Worm (Caenorhabditis elegans): Measurements from ENCODE around the gene lido-12.
"Not testable (repeated sequence)": the region's sequence is repeated elsewhere in the genome, so short reads cannot be mapped to it uniquely, and the experiment has no call there.

Gene lido-12

DNA sequence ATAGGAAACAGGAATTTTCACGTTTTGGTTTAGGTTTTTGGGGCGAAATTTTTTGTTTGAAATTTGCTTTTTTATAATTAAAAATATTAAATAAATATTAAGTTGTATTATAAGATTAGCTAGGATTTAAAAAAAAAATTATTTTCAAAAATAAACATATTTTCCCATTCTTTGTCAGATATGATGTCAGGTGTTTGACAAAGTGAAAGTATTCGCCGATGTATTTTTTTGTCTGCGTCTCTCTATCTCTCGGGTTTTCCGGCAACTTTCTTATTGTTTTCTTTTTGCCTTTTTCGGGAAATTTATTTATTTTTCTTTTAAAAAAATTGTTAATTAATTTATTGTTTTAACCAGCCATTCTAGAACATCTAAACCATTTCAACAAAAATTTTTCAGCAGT lies 24.8 kb downstream of the lido-12 start:
- TF ChIP-seq ceh-20 (GFP tag; IDR thresholded peaks at IDR 0.05) (no peak), ceh-28 (tag; optimal IDR thresholded peaks at IDR 0.05) (no peak), ztf-11 (tag; optimal IDR thresholded peaks at IDR 0.05) (no peak), pha-4 (GFP tag; IDR thresholded peaks at IDR 0.05) (no peak), pha-4 (tag; optimal IDR thresholded peaks at IDR 0.05) (no peak), set-16 (GFP tag; IDR thresholded peaks at IDR 0.05) (no peak), hlh-11 (tag; optimal IDR thresholded peaks at IDR 0.05) (no peak), F10B5.3 (tag; optimal IDR thresholded peaks at IDR 0.05) (no peak), T20F7.1 (GFP tag; optimal IDR thresholded peaks at IDR 0.05) (no peak), nhr-102 (tag; optimal IDR thresholded peaks at IDR 0.05) (no peak), ces-1 (GFP tag; optimal IDR thresholded peaks at IDR 0.05) (no peak), ceh-32 (tag; optimal IDR thresholded peaks at IDR 0.05; ENCODE audit: poor library complexity) (no peak)

DNA sequence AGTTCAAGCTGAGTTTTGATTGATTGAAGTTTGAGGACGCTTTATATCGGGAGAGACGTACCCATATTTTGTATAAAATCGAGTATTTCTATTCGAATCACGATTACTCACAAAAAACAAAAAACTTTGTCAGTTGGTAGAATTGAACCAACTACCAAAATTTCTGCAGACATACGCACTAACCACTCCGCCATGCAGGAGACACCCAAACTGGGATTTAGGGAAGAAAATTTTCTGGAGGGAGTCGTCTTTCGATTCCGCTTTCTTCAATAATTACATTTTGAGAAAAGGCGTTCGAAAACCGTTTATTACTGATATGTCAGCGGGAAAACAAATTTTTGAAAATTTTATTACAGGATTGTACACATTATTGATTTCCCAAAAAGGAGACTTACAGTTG lies 25.7 kb downstream of the lido-12 start:
- TF ChIP-seq dmd-8 (GFP tag; IDR thresholded peaks at IDR 0.05) (0 out of 2 replicates have a peak, but pooled peaks have one; percentile 59), pha-4 (GFP tag; IDR thresholded peaks at IDR 0.05) (peak; percentile 45; the same call in 1 of the 2 replicates), tra-1 (GFP tag; IDR thresholded peaks at IDR 0.05) (0 out of 2 replicates have a peak, but pooled peaks have one; percentile 33), lin-38 (GFP tag; IDR thresholded peaks at IDR 0.05) (peak; percentile 47), vab-7 (GFP tag; IDR thresholded peaks at IDR 0.05) (0 out of 2 replicates have a peak, but pooled peaks have one; percentile 10), F26F4.8 (GFP tag; conservative IDR thresholded peaks at IDR 0.05) (0 out of 2 replicates have a peak, but pooled peaks have one; percentile 17)
- not testable (repeated sequence) for TF ChIP-seq pha-4 (tag; optimal IDR thresholded peaks at IDR 0.05)

DNA sequence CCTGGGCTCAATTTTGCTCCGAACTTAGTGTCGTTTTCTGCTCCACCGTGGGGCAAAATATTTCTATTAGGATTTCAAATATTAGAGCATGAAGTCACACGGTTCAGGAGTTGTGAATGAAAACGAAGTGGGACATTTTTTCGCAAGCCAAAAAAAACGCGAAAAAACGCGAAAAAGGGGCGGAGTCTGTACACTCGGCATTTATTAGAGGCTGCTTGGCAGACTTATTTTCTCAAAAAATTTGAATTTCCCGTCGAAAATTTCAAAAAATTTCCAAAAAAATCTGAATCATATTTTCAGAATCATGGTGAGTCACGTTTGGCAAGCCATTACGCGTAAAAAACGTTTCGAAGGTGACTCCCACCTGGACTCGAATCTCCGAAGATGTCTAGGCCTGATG lies 26.9 kb downstream of the lido-12 start, which contains the start of gene B0454.6:
TSS of gene B0454.6 (plus strand) at position 301 of the 400 bp plus-strand sequence.
- TF ChIP-seq pha-4 (GFP tag; IDR thresholded peaks at IDR 0.05); pha-4 (tag; optimal IDR thresholded peaks at IDR 0.05); zip-2 (tag; optimal IDR thresholded peaks at IDR 0.05); nhr-237 (tag; optimal IDR thresholded peaks at IDR 0.05): not testable (repeated sequence)

ce11 chrII:3034914-3035313 lies 29.3 kb downstream of the lido-12 start:
- TF ChIP-seq T20F7.1 (GFP tag; optimal IDR thresholded peaks at IDR 0.05) (no peak), set-16 (GFP tag; IDR thresholded peaks at IDR 0.05) (peak; percentile 75), mes-2 (tag; optimal IDR thresholded peaks at IDR 0.05; ENCODE audit: poor library complexity, severe bottlenecking) (no peak), madf-9 (GFP tag; conservative IDR thresholded peaks at IDR 0.05) (no peak), pha-4 (GFP tag; IDR thresholded peaks at IDR 0.05) (no peak), pha-4 (tag; optimal IDR thresholded peaks at IDR 0.05) (no peak), ceh-28 (tag; optimal IDR thresholded peaks at IDR 0.05) (peak; percentile 55), lin-29 (GFP tag; IDR thresholded peaks at IDR 0.05) (no peak), D1046.2 (GFP tag; IDR thresholded peaks at IDR 0.05) (no peak)

DNA sequence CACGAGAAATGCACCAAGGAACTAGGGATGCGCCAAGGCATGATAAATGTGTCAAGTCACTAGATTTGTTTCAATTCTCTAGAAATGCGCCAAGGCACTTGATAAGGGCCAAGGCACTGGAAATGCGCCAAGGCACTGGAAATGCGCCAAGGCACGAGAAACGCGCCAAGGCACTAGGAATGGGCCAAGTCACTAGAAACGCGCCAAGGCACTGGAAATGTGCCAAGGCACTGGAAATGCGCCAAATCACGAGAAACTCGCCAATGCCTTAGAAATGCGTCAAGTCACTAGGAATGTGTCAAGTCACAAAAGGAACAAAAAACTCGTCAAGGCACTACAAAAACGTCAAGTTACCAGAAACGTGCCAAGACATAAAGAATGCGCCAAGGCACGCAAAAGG lies 30.7 kb downstream of the lido-12 start:
- peak; percentile 81 for TF ChIP-seq aha-1 (tag)
- TF ChIP-seq ZK337.2 (GFP tag; IDR thresholded peaks at IDR 0.05) = 0 out of 2 replicates have a peak, but pooled peaks have one; percentile 10
- peak; percentile 23; the same call in 1 of the 2 replicates for TF ChIP-seq ceh-20 (GFP tag; IDR thresholded peaks at IDR 0.05)
- peak; percentile 45 for TF ChIP-seq lin-38 (GFP tag; IDR thresholded peaks at IDR 0.05)
- TF ChIP-seq tra-1 (GFP tag; IDR thresholded peaks at IDR 0.05) = 0 out of 2 replicates have a peak, but pooled peaks have one; percentile 16
- TF ChIP-seq zfp-3 (GFP tag; conservative IDR thresholded peaks at IDR 0.05) = no peak
- no peak for TF ChIP-seq nhr-237 (tag; optimal IDR thresholded peaks at IDR 0.05)

- TF ChIP-seq vab-7 (GFP tag; IDR thresholded peaks at IDR 0.05) = no peak
- TF ChIP-seq ctbp-1 (GFP tag; IDR thresholded peaks at IDR 0.05) = no peak
- TF ChIP-seq dve-1 (tag; optimal IDR thresholded peaks at IDR 0.05; ENCODE audit: insufficient read depth) = no peak
Observed at ce11 chrII:3038453-3038909, 32.9 kb downstream of the lido-12 start, which contains the start of the genes B0454.26 and B0454.5. Gene B0454.26, minus strand, starts transcription at chrII:3038553. Gene B0454.5, plus strand, starts transcription at chrII:3038859.

All from whole organism, L4 larva.